Fruit fly (Drosophila melanogaster): ENCODE results near the gene CG7044.

The CG7044 gene

DNA sequence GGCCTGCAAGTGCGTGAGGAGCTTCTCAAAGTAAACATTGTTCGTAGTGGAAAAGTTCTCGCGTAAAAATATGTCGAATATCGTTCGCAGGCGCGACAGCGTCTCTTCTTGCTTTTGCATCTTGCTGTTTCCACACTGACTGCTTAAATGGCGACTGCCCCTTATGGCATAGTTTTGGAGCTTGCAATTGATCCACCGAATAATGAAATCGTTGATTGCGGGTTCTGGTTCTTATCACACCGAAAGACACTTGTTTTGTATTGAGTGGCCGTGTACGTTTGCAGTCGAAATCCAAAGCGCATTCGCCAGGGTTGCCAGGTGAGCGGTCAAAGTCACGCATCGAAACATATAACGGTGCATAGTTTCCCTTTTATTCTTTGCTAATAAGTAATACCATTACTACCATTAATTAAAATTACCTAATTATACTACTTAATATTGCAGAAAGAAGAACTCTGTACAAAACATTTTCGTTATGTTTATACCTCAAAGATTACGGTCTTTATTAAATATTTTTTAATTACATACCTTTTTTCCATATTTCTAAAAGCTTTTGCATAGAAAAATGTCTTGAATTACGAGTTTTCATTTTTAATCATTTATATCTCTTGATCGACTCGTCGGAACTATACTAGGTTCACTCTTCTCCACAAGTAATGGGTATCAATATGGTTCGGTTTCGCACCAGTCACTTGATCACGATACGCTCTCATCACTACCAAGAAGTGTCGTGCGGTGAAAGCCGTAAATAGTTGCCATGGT is at the start of gene CG7044, which contains the start of gene Tbc1d22:
CG7044 (minus strand) TSS at position 266 of the 762 bp plus-strand sequence.
Tbc1d22 (plus strand) TSS at position 747 of the 762 bp plus-strand sequence.
- TF ChIP-seq noc (tag; optimal IDR thresholded peaks at IDR 0.05), result no peak

DNA sequence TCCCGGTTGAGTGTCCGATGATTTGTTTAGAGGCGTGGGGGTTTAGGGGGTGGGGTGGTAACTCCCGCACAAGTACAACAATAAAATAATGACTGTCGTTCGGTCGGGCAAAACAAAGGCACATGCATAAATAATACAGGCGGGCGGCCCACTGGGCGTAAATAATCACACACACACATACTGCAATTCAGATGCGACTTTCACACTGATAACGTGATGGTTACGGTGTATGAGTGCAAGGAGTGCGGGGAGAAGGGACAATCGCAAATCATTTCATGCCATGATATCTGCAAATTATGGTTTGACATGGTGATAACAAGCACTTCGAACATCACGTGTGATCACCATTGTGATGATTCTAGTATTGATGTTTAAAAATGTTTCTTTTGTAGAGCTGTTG is 48.6 kb upstream of the CG7044 start:
- TF ChIP-seq noc (tag; optimal IDR thresholded peaks at IDR 0.05), result peak; percentile 71

DNA sequence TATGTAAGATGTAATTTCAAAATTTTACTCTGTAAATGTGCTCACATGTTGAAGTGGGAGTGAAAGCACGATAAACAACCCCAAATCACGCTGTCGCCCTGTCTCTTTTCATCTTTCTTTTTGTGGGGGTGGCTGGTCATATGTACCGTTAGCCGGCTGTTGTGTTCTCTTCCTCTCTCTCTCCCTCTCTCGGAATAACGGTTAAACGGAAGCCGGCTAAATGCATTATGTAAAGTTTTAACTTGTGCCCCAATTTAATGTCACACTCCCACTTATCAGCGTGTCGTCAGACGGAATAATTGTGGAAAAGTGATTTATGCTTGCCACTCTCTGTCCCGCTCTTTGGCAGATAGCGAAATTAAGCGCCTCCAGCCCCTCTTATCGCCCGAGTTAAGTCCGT is 39.8 kb upstream of the CG7044 start:
- TF ChIP-seq noc (tag; optimal IDR thresholded peaks at IDR 0.05), result peak; percentile 71

DNA sequence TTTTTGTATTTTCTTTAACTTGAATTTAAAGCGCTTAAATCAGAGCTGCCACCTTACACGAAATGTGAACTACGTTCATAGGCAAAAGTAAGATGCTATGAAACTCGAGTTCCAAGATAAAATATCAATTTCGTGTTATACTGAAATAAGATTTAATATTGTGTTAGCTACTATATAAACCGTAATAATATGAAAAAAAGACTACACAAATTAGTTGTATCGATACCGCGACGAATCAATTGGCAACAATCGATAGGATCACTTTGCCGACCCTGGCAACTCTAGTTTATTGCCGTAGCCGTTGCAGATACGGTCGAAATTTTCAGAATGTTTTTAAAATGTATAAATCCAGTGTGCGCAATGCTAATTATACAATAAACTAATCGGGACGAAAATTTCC is 38.9 kb upstream of the CG7044 start, which contains the start of gene SNF4Agamma:
SNF4Agamma (plus strand) TSS at position 282 of the 400 bp plus-strand sequence.
- TF ChIP-seq noc (tag; optimal IDR thresholded peaks at IDR 0.05), result no peak

DNA sequence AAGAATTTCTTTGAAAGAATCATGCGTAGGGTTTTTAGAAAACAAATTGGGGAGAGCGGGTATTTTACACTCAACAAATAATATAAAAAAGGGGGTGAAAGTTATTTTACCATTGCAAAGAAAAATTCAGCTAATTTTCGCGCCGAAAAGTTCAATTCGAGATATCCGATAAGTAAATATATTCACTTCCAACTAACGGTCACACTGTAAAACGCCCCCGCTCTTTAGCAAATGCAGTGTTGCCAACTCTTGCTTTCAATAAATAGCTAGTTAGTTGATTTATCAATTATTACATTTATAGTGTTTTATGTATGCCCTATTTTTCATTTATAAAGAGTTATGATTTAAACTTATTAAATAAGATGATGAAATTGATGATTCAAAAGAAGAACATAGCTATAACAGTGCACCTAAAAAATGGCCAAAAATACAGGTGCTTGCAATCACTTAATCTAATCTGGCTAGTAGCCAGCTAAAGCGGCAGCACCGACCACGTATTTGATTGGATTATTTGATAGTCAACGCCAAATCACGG is 36.8 kb upstream of the CG7044 start, which contains the start of gene meigo:
meigo (plus strand) TSS at position 51 of the 535 bp plus-strand sequence.
- no peak for TF ChIP-seq noc (tag; optimal IDR thresholded peaks at IDR 0.05)

DNA sequence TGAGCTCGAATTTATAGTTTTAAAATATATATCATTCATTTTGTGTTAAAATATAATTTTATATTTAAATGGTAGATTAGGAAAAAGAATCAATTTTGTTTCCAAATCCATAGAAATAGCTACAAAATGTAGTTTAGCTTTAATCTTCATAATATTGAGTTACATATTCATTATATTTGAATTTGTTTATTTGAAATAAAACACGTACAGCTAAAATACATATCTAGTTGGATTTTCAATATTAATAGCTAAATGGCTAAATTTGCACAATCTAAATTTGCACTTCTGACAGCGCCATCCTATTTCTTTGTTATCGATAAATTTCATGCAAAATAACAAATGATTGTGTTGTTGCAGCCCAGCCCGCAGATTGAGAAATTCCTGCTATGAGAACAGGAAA is 32.4 kb upstream of the CG7044 start, which contains the start of gene Usp8:
Usp8 (plus strand) TSS at position 312 of the 400 bp plus-strand sequence.
- no peak for TF ChIP-seq noc (tag; optimal IDR thresholded peaks at IDR 0.05)

DNA sequence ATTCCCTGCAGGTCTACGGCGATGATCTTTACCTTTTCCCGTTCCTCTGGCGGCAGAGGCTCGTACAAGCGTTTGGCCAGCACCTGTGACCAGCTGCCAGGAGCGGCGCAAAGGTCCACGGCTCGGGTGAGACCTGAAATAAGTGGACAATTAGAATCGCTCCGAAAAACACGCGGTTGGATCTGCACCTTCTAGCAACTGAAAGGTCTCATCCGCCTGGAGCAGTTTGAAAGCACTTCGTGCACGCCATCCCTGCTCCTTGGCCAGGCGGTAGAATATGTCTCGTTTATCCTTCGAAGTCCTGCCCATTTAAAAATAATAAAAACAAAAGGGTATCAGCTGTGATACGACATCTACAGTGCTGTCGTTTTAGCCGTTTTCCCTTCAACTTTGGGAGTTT is 32.0 kb upstream of the CG7044 start, which contains the start of gene Trm7-34:
Trm7-34 (minus strand) TSS at position 365 of the 400 bp plus-strand sequence.
- no peak for TF ChIP-seq noc (tag; optimal IDR thresholded peaks at IDR 0.05)

DNA sequence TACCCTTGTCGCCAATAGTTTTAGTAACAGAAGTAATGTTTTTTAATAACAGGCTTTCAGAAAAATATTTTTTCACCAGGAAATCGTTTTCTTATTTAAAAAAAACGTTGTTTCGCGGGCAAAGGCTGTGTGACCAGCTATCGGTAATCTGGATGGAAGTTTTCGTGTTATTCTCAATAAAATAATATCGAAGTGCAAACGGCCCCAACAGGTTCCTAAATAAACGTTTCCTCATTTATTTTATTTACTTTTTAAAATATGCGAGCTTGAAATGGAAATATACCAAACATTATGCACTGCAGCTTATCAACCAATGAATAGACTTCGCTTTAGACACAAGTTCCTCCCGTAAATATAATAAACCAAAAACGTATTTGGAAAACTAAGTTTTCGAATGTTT is 28.5 kb upstream of the CG7044 start, which contains the start of gene Ice2:
Ice2 (plus strand) TSS at position 167 of the 400 bp plus-strand sequence.
- no peak for TF ChIP-seq noc (tag; optimal IDR thresholded peaks at IDR 0.05)

DNA sequence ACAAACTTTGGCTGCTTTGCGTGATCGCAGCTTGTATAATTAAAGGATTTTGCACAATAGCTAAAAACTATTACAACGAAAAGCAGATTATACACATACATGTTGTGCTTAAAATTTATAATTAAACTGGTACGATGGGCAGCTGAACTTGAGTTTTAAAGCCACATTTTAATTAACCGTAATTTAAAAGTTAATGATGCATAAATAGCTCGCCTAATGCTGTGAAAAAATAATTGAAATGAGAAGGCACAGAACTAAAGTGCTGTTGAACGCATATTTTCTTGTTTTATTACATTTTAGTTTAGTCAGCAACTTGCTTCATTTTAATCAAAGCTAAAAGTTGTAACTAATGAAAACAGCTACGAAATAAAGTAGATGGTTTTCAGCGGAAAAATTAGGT is 28.1 kb upstream of the CG7044 start, which contains the start of gene Obp93a:
Obp93a (minus strand) TSS at position 101 of the 400 bp plus-strand sequence.
- no peak for TF ChIP-seq noc (tag; optimal IDR thresholded peaks at IDR 0.05)

DNA sequence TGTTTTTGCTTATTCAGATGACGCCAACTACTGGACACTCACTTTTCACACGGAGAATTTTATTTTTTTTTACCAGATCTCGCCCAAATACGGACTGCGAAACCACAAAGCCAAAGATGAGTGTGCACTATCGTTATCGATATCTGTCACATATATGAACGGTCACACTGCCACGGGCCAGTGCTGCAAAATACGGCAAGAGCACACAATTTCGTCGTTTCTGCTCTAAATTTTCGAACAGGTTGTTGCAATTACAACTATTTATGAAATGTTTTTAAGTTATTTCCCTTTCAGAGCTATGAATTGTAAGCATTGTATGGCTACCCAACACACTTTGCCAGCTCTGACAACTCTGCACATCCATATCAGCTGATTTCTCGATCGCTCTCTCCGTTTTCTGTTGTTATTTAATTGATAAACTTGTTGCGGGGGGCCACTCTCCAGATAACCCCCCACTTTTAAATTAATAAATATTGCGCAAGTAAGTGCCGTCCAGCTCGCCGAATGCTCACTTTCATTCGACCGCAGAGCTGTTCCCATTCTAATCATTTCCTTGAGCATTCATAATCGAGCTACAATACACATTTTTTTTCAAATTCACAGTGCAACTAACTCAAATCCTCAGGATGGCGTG is 26.0 kb upstream of the CG7044 start, which contains the start of the genes slmb and CG5793:
slmb (minus strand) TSS at position 134 of the 634 bp plus-strand sequence.
CG5793 (plus strand) TSS at position 222 of the 634 bp plus-strand sequence.
- peak; percentile 63 for TF ChIP-seq noc (tag; optimal IDR thresholded peaks at IDR 0.05)

DNA sequence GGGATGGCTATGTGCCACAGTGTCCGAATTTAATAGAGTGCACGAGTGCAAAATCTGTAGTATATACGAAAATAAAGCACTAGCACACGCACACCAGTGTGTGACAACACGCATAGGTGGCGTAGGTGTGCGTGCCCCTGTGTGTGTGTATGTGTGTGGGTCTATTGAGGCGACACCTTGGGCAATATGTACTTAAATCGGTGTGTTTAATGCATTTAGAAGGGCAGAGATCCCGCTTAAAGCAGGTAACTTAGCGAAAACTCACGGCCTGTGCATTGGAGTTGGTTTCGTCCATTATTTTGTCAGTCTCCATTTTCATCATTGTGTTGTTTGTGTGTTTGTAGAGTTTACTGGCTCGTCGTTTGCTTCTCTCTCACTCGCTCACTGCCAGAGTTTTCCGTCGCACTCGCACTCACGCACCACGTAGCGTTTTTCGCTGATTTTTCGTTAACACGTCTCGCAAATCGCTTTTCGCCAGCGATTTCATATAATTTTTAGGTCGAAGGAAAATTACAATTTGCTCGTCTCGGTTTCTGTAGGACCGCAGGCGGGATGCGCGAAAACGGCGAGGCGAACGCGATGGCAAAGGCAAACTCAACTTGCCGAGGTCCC is 25.3 kb upstream of the CG7044 start:
- no peak for TF ChIP-seq noc (tag; optimal IDR thresholded peaks at IDR 0.05)

DNA sequence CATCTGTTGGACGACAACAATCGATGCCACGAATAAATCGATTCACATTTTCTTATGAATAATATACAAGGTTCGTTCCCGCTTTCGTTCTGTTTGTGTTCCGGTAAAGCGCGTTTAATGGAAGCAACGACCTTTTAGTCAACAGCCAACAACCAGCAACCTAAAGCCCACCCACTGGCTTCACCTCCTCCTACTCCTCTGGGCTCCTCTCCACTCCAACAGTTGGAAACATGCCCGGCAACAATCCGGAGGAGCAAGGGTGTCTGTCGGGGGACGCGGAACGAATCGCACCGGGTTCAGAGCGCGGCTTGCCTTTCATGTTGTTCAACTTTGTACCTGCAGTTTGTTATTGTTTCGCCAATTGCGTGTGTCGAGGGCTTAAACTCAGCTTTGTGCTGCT is 22.7 kb upstream of the CG7044 start:
- TF ChIP-seq noc (tag; optimal IDR thresholded peaks at IDR 0.05), result no peak

DNA sequence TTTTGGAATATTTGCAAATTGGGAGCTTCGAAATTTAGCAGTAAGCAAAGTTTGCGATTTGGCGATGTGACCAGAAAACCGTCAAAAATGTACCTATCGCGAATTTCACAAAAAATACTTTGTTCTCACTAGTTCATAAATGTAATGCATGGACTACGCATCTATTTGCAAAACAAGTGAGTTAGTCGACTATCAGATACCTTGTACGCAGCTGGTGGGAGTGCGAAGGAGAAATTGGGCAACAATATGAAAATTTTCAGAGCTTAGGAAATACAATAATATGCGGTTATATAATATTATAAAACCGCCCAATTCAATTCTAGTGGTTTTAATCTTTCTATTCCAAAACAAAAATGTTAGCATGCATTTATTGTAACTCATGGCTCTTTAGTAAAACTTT is 17.3 kb upstream of the CG7044 start, which contains the start of gene Bdbt:
Bdbt (minus strand) TSS at position 73 of the 400 bp plus-strand sequence.
- TF ChIP-seq noc (tag; optimal IDR thresholded peaks at IDR 0.05), result no peak

DNA sequence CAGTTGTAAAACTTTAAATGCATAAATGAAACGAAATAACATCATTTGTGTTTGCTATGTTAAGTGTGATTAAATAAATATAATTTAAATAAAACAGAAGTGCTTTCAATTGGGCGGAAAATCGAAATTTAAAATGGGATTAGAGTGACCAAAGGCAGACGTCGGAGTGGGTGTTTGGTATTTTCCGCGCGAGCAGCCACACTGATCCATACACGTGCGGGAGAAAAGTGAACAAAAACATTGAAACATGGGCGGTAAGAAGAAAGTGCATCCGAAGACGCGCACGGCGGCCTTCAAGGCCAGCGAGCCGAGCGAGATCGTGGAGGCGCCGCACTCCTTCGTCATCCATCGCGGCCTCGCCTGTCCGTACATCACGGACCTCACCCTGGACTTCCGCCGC is 14.5 kb upstream of the CG7044 start, which contains the start of gene ppan:
ppan (plus strand) TSS at position 198 of the 400 bp plus-strand sequence.
- TF ChIP-seq noc (tag; optimal IDR thresholded peaks at IDR 0.05), result no peak

DNA sequence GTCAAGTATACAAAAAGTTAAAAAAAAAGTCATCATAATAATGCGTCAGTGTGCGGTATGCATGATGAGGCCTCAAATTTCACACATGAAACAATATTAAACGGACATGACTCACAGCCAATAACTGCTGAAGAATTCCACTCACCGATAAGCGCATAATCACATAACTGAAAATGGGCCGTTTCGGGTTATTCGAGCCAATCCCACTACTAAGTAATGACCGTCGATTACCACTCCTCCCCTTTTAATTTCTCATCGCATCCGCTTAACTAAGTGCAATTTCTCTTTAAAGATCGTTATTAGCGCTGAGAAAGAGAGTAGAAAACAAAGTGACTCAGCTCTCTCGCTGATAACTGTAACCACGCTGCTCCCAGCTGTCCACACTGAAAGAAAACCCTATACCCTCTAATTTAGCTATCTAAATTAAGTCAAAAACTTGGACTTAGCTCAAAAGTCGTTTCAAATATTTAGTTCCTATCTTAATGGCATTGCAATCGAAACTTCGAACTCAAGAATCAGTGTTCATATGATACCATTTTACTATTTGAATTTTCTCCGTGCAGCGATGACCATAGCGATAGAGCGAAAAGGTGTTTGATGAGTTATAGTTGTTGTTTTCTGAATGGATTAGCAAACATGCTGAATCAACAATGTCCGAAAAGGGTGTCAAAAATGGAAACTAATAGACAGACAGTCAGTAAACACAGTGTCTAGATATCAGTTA is 11.4 kb upstream of the CG7044 start:
- TF ChIP-seq noc (tag; optimal IDR thresholded peaks at IDR 0.05), result peak; percentile 82

Data from whole organism, larva.